Fruit fly (Drosophila melanogaster): ENCODE data around the gene Npc2d.

The Npc2d gene

DNA sequence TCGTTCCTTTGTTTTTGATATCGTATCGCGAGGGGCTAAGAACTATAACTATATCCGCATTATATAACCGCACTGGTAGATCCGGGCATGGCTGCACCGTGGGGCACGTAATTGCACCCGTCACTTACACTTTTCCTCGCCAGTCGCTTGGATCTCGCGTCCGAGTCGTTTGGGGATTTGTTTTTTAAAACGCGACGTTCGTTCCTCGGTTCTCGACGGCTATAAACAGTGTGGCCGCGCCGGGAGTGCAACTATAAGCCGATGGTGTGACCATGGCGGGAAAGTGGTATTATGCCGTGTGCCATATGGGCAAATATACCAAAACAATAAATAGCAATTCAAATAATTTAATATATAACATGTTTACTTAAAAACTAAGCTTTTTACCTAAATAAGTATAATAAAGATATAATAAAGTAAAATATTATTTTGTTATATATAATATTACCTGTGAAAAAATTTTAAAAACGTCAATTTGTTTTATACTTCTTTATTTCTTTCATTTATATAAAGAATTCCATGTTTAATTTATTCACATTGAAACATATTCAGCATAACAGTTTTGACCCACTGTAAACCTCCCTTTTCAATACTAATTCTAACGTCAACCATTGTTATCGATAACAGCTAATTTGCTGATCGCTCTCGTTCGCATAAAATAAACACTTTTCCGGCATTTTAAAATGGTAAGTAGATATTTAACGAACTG, 13.1 kb downstream of the Npc2d start, which contains the start of the genes Mical and CG3909 (continued):
- TF ChIP-seq CG12744 (GFP tag; optimal IDR thresholded peaks at IDR 0.05) (no peak), CG4282 (GFP tag; optimal IDR thresholded peaks at IDR 0.05) (peak; percentile 50), Rfx (GFP tag; IDR thresholded peaks at IDR 0.05) (peak; percentile 95), Sox102F (GFP tag; optimal IDR thresholded peaks at IDR 0.05) (peak; percentile 89), Ada2b (GFP tag; IDR thresholded peaks at IDR 0.05) (peak; percentile 88), trem (tag; optimal IDR thresholded peaks at IDR 0.05) (peak; percentile 85), Atf6 (GFP tag; IDR thresholded peaks at IDR 0.05) (peak; percentile 76), chm (GFP tag; IDR thresholded peaks at IDR 0.05) (peak; percentile 85), NFAT (GFP tag; IDR thresholded peaks at IDR 0.05) (peak; percentile 94), btn (GFP tag; optimal IDR thresholded peaks at IDR 0.05) (no peak), CG31388 (GFP tag; optimal IDR thresholded peaks at IDR 0.05) (peak; percentile 65), CG8290 (GFP tag; optimal IDR thresholded peaks at IDR 0.05) (peak; percentile 81), CG8290 (tag; optimal IDR thresholded peaks at IDR 0.05) (peak in 1 of 2 experiments; percentile 68), CG12942 (GFP tag; optimal IDR thresholded peaks at IDR 0.05) (peak; percentile 85), Oaz (GFP tag; IDR thresholded peaks at IDR 0.05) (peak; percentile 76), fu2 (GFP tag; optimal IDR thresholded peaks at IDR 0.05) (no peak), CG7271 (tag; optimal IDR thresholded peaks at IDR 0.05) (peak; percentile 9), CG5953 (GFP tag; IDR thresholded peaks at IDR 0.05) (peak; percentile 67), Poxn (GFP tag; IDR thresholded peaks at IDR 0.05) (no peak), CG2129 (GFP tag; IDR thresholded peaks at IDR 0.05; ENCODE audit: partially characterized antibody) (no peak), grau (tag; optimal IDR thresholded peaks at IDR 0.05) (peak; percentile 90), wek (GFP tag; optimal IDR thresholded peaks at IDR 0.05) (no peak), CG18476 (GFP tag; optimal IDR thresholded peaks at IDR 0.05) (peak; percentile 45), exex (tag; optimal IDR thresholded peaks at IDR 0.05) (peak; percentile 76), ab (GFP tag; optimal IDR thresholded peaks at IDR 0.05) (no peak), CG16863 (GFP tag; optimal IDR thresholded peaks at IDR 0.05) (peak; percentile 4), sd (tag; optimal IDR thresholded peaks at IDR 0.05) (peak; percentile 78), CG9817 (tag; optimal IDR thresholded peaks at IDR 0.05) (peak; percentile 84), CG12299 (tag; optimal IDR thresholded peaks at IDR 0.05) (peak; percentile 69), Mrtf (GFP tag; IDR thresholded peaks at IDR 0.05) (peak; percentile 78; the same call in 2 of the 3 replicates), fd3F (GFP tag; optimal IDR thresholded peaks at IDR 0.05) (peak; percentile 82), Adf1 (GFP tag; IDR thresholded peaks at IDR 0.05) (peak; percentile 64), CG14860 (GFP tag; IDR thresholded peaks at IDR 0.05; ENCODE audit: partially characterized antibody) (peak; percentile 41; the same call in 2 of the 3 replicates), Lhr (GFP tag; optimal IDR thresholded peaks at IDR 0.05) (peak; percentile 41), CG43689 (GFP tag; IDR thresholded peaks at IDR 0.05) (peak; percentile 84), pnt (GFP tag; optimal IDR thresholded peaks at IDR 0.05) (peak; percentile 40), Dad (GFP tag; optimal IDR thresholded peaks at IDR 0.05) (no peak), Ets65A (GFP tag) (peak; percentile 90), ERR (GFP tag; optimal IDR thresholded peaks at IDR 0.05) (no peak), CG11504 (tag; optimal IDR thresholded peaks at IDR 0.05) (peak; percentile 87), CG32532 (GFP tag; IDR thresholded peaks at IDR 0.05) (peak; percentile 96), CG17829 (tag; optimal IDR thresholded peaks at IDR 0.05) (peak; percentile 93), CG13123 (GFP tag; optimal IDR thresholded peaks at IDR 0.05) (peak; percentile 75), otp (GFP tag; IDR thresholded peaks at IDR 0.05) (peak; percentile 87), vnd (GFP tag; IDR thresholded peaks at IDR 0.05; ENCODE audit: partially characterized antibody) (peak; percentile 38; the same call in 1 of the 3 replicates), fd102C (GFP tag; optimal IDR thresholded peaks at IDR 0.05) (no peak), ash1 (GFP tag; optimal IDR thresholded peaks at IDR 0.05) (peak; percentile 26), cato (GFP tag; optimal IDR thresholded peaks at IDR 0.05; ENCODE audit: borderline replicate concordance) (peak; percentile 68), twi (tag; optimal IDR thresholded peaks at IDR 0.05) (peak; percentile 70), CG1792 (GFP tag; optimal IDR thresholded peaks at IDR 0.05) (no peak)
